Fruit fly (Drosophila melanogaster) whole organism, embryonic: Measurements from ENCODE around the gene moody.

ENCODE experiments used
- BEAF-32 ChIP-seq: fragments of 200-800 bp; sonication (Bioruptor generic); optimal IDR thresholded peaks from 3 replicates; lab custom pipeline; 2017; ENCODE audit warnings: missing biosample characterization, missing genetic modification characterization, mild to moderate bottlenecking, moderate library complexity, missing genetic modification reagents
- Blimp-1 ChIP-seq: fragments of 200-800 bp; sonication (Bioruptor generic); optimal IDR thresholded peaks from 3 replicates; lab custom pipeline; 2018; ENCODE audit warnings: missing biosample characterization, missing genetic modification characterization, mild to moderate bottlenecking, moderate library complexity, missing genetic modification reagents
- CG10209 ChIP-seq: fragments of 200-800 bp; sonication (Bioruptor generic); optimal IDR thresholded peaks from 3 replicates; lab custom pipeline; 2017; ENCODE audit warnings: missing biosample characterization, mild to moderate bottlenecking, missing genetic modification characterization, missing genetic modification reagents
- CG10431 ChIP-seq: fragments of 200-800 bp; sonication (Bioruptor generic); optimal IDR thresholded peaks from 3 replicates; lab custom pipeline; 2018; ENCODE audit warnings: missing biosample characterization, mild to moderate bottlenecking, missing genetic modification characterization
- CG12299 ChIP-seq: fragments of 200-800 bp; sonication (Bioruptor generic); optimal IDR thresholded peaks from 2 replicates; lab custom pipeline; 2018; ENCODE audit warnings: missing biosample characterization, mild to moderate bottlenecking, missing genetic modification characterization
- CG13287 ChIP-seq: fragments of 200-800 bp; sonication (Bioruptor generic); IDR thresholded peaks from 2 replicates; pipeline ENCODE4 v1.3.6; 2022; ENCODE audit warnings: missing biosample characterization, missing genetic modification characterization; ENCODE audit not compliant: partially characterized antibody
- CG14014 ChIP-seq: fragments of 200-800 bp; sonication (Bioruptor generic); IDR thresholded peaks from 2 replicates; pipeline ENCODE4 v1.3.6; 2022; ENCODE audit warnings: missing biosample characterization, missing genetic modification characterization
- CG15601 ChIP-seq: fragments of 200-800 bp; sonication (Bioruptor generic); optimal IDR thresholded peaks from 3 replicates; lab custom pipeline; 2019; ENCODE audit warnings: missing biosample characterization, mild to moderate bottlenecking, missing genetic modification characterization, moderate library complexity
- CG16813 ChIP-seq: fragments of 200-800 bp; sonication (Bioruptor generic); IDR thresholded peaks from 3 replicates; pipeline ENCODE4 v1.3.6; 2022; ENCODE audit warnings: missing biosample characterization, missing genetic modification characterization; ENCODE audit not compliant: partially characterized antibody
- CG17912 ChIP-seq: fragments of 200-800 bp; sonication (Bioruptor generic); optimal IDR thresholded peaks from 2 replicates; lab custom pipeline; 2018; ENCODE audit warnings: missing biosample characterization, mild to moderate bottlenecking, missing genetic modification characterization
- CG2116 ChIP-seq: fragments of 200-800 bp; sonication (Bioruptor generic); optimal IDR thresholded peaks from 3 replicates; lab custom pipeline; 2018; ENCODE audit warnings: missing biosample characterization, mild to moderate bottlenecking, missing genetic modification characterization
- CG3163 ChIP-seq: fragments of 200-800 bp; sonication (Bioruptor generic); optimal IDR thresholded peaks from 3 replicates; lab custom pipeline; 2016; ENCODE audit warnings: missing biosample characterization, missing genetic modification characterization
- CG34224 ChIP-seq: fragments of 200-800 bp; sonication (Bioruptor generic); IDR thresholded peaks from 3 replicates; pipeline ENCODE4 v1.3.6; 2022; ENCODE audit warnings: missing biosample characterization, missing genetic modification characterization; ENCODE audit not compliant: partially characterized antibody
- CG3995 ChIP-seq: fragments of 200-800 bp; sonication (Bioruptor generic); optimal IDR thresholded peaks from 3 replicates; lab custom pipeline; 2016; ENCODE audit warnings: missing biosample characterization, missing genetic modification characterization
- CG6791 ChIP-seq: fragments of 200-800 bp; sonication (Bioruptor generic); IDR thresholded peaks from 3 replicates; pipeline ENCODE4 v1.3.6; 2022; ENCODE audit warnings: missing biosample characterization, missing genetic modification characterization; ENCODE audit not compliant: partially characterized antibody
- CG9215 ChIP-seq: fragments of 200-800 bp; sonication (Bioruptor generic); IDR thresholded peaks from 2 replicates; pipeline ENCODE4 v1.3.6; 2022; ENCODE audit warnings: missing biosample characterization, missing genetic modification characterization
- Dll ChIP-seq: fragments of 200-800 bp; sonication (Bioruptor generic); IDR thresholded peaks from 4 replicates; pipeline ENCODE4 v1.3.6; 2022; ENCODE audit warnings: missing biosample characterization, missing genetic modification characterization; ENCODE audit not compliant: partially characterized antibody
- Dref ChIP-seq: fragments of 200-800 bp; sonication (Bioruptor generic); IDR thresholded peaks from 2 replicates; pipeline ENCODE4 v1.3.6; 2022; ENCODE audit warnings: missing biosample characterization, missing genetic modification characterization
- Hsf ChIP-seq: fragments of 200-800 bp; sonication (Bioruptor generic); optimal IDR thresholded peaks from 3 replicates; lab custom pipeline; 2016; ENCODE audit warnings: missing biosample characterization, missing genetic modification characterization
- Jarid2 ChIP-seq: fragments of 200-800 bp; sonication (Bioruptor generic); optimal IDR thresholded peaks from 3 replicates; lab custom pipeline; 2017; ENCODE audit warnings: mild to moderate bottlenecking, missing biosample characterization, missing genetic modification reagents, missing genetic modification characterization
- Med ChIP-seq: fragments of 200-800 bp; sonication (Bioruptor generic); peaks from one replicate; lab custom pipeline; 2016; ENCODE audit warnings: missing biosample characterization, missing genetic modification characterization, mild to moderate bottlenecking, inconsistent platforms, moderate library complexity
- Opbp ChIP-seq: fragments of 200-800 bp; sonication (Bioruptor generic); IDR thresholded peaks from 3 replicates; pipeline ENCODE4 v1.3.6; 2022; ENCODE audit warnings: missing biosample characterization, missing genetic modification characterization; ENCODE audit not compliant: partially characterized antibody
- Pdp1 ChIP-seq, 2 experiments: fragments of 200-800 bp; sonication (Bioruptor generic); optimal IDR thresholded peaks; 3 replicates each; lab custom pipeline; 2016; ENCODE audit warnings: missing biosample characterization in 2 of 2, missing genetic modification characterization in 2 of 2, mild to moderate bottlenecking in 1 of 2, moderate library complexity in 1 of 2
- Rfx ChIP-seq: fragments of 200-800 bp; sonication (Bioruptor generic); IDR thresholded peaks from 2 replicates; pipeline ENCODE4 v1.3.6; 2022; ENCODE audit warnings: missing biosample characterization, missing genetic modification characterization
- Scr ChIP-seq: fragments of 200-800 bp; sonication (Bioruptor generic); IDR thresholded peaks from 2 replicates; pipeline ENCODE4 v1.3.6; 2022; ENCODE audit warnings: missing biosample characterization, missing genetic modification characterization; ENCODE audit not compliant: partially characterized antibody
- Sry-δ ChIP-seq: fragments of 200-800 bp; sonication (Bioruptor generic); optimal IDR thresholded peaks from 2 replicates; lab custom pipeline; 2016; ENCODE audit warnings: missing biosample characterization, missing genetic modification characterization
- Trl ChIP-seq, 3 experiments: fragments of >200 bp in 2 of 3; fragments of 200-800 bp in 1 of 3; sonication (Bioruptor generic) in 1 of 3; optimal IDR thresholded peaks; 2 replicates in 1 of 3; 3 replicates in 2 of 3; lab custom pipeline; 2016 to 2017; ENCODE audit warnings: missing biosample characterization in 1 of 3, missing genetic modification characterization in 1 of 3
- al ChIP-seq: fragments of 200-800 bp; sonication (Bioruptor generic); IDR thresholded peaks from 2 replicates; pipeline ENCODE4 v1.3.6; 2022; ENCODE audit warnings: missing biosample characterization, missing genetic modification characterization
- amos ChIP-seq: fragments of 200-800 bp; sonication (Bioruptor generic); IDR thresholded peaks from 2 replicates; pipeline ENCODE4 v1.3.6; 2022; ENCODE audit warnings: missing biosample characterization, missing genetic modification characterization; ENCODE audit not compliant: partially characterized antibody
- ash1 ChIP-seq: fragments of 200-800 bp; sonication (Bioruptor generic); optimal IDR thresholded peaks from 2 replicates; lab custom pipeline; 2018; ENCODE audit warnings: missing biosample characterization, mild to moderate bottlenecking, missing genetic modification characterization
- bbx ChIP-seq: fragments of 200-800 bp; sonication (Bioruptor generic); IDR thresholded peaks from 2 replicates; pipeline ENCODE4 v1.3.6; 2022; ENCODE audit warnings: missing biosample characterization, missing genetic modification characterization; ENCODE audit not compliant: partially characterized antibody
- cg ChIP-seq: fragments of 200-800 bp; sonication (Bioruptor generic); optimal IDR thresholded peaks from 3 replicates; lab custom pipeline; 2019; ENCODE audit warnings: missing biosample characterization, mild to moderate bottlenecking, missing genetic modification characterization, moderate library complexity
- chinmo ChIP-seq: fragments of 200-800 bp; sonication (Bioruptor generic); IDR thresholded peaks from 4 replicates; pipeline ENCODE4 v1.3.6; 2022; ENCODE audit warnings: missing biosample characterization, missing genetic modification characterization; ENCODE audit not compliant: partially characterized antibody
- crol ChIP-seq: fragments of 200-800 bp; sonication (Bioruptor generic); IDR thresholded peaks from 2 replicates; pipeline ENCODE4 v1.3.6; 2022; ENCODE audit warnings: missing biosample characterization, missing genetic modification characterization
- dimm ChIP-seq: fragments of 200-800 bp; sonication (Bioruptor generic); IDR thresholded peaks from 2 replicates; pipeline ENCODE4 v1.3.6; 2022; ENCODE audit warnings: missing biosample characterization, missing genetic modification characterization
- esg ChIP-seq: fragments of 200-800 bp; sonication (Bioruptor generic); conservative IDR thresholded peaks from 2 replicates; pipeline ENCODE4 v1.3.6; 2022; ENCODE audit warnings: missing biosample characterization, missing genetic modification characterization
- hkb ChIP-seq, 2 experiments: fragments of 200-800 bp in 1 of 2; fragments of >200 bp in 1 of 2; sonication (Bioruptor generic) in 1 of 2; IDR thresholded peaks in 1 of 2; optimal IDR thresholded peaks in 1 of 2; 2 replicates each; pipeline versions ENCODE4 v1.3.6 to Lab custom; 2017 to 2022; ENCODE audit warnings: missing biosample characterization in 1 of 2, missing genetic modification characterization in 1 of 2
- nom ChIP-seq: fragments of 200-800 bp; sonication (Bioruptor generic); optimal IDR thresholded peaks from 2 replicates; lab custom pipeline; 2017; ENCODE audit warnings: missing biosample characterization, missing genetic modification characterization, mild to moderate bottlenecking, moderate library complexity, missing genetic modification reagents
- pros ChIP-seq: fragments of 200-800 bp; sonication (Bioruptor generic); optimal IDR thresholded peaks from 3 replicates; lab custom pipeline; 2019; ENCODE audit warnings: missing biosample characterization, mild to moderate bottlenecking, missing genetic modification characterization, moderate library complexity
- psq ChIP-seq: fragments of 200-800 bp; sonication (Bioruptor generic); optimal IDR thresholded peaks from 2 replicates; lab custom pipeline; 2017; ENCODE audit warnings: missing biosample characterization, missing genetic modification characterization
- pzg ChIP-seq: fragments of 200-800 bp; sonication (Bioruptor generic); optimal IDR thresholded peaks from 3 replicates; lab custom pipeline; 2018; ENCODE audit warnings: missing biosample characterization, mild to moderate bottlenecking, missing genetic modification characterization, moderate library complexity
- sc ChIP-seq, 3 experiments: fragments of >200 bp in 2 of 3; fragments of 200-800 bp in 1 of 3; sonication (Bioruptor generic) in 1 of 3; optimal IDR thresholded peaks; 2 replicates in 2 of 3; 3 replicates in 1 of 3; lab custom pipeline; 2017; ENCODE audit warnings: mild to moderate bottlenecking in 1 of 3, missing biosample characterization in 1 of 3, missing genetic modification characterization in 1 of 3, missing genetic modification reagents in 1 of 3
- sna ChIP-seq: fragments of 200-800 bp; sonication (Bioruptor generic); IDR thresholded peaks from 2 replicates; pipeline ENCODE4 v1.3.6; 2022; ENCODE audit warnings: missing biosample characterization, missing genetic modification characterization; ENCODE audit not compliant: partially characterized antibody
- sqz ChIP-seq: fragments of 200-800 bp; sonication (Bioruptor generic); optimal IDR thresholded peaks from 3 replicates; lab custom pipeline; 2018; ENCODE audit warnings: missing biosample characterization, mild to moderate bottlenecking, missing genetic modification characterization
- stwl ChIP-seq: fragments of 200-800 bp; sonication (Bioruptor generic); optimal IDR thresholded peaks from 3 replicates; lab custom pipeline; 2018; ENCODE audit warnings: missing biosample characterization, mild to moderate bottlenecking, missing genetic modification characterization, moderate library complexity
- unc-4 ChIP-seq: fragments of 200-800 bp; sonication (Bioruptor generic); IDR thresholded peaks from 2 replicates; pipeline ENCODE4 v1.3.6; 2022; ENCODE audit warnings: missing biosample characterization, missing genetic modification characterization; ENCODE audit not compliant: partially characterized antibody

moody gene

DNA sequence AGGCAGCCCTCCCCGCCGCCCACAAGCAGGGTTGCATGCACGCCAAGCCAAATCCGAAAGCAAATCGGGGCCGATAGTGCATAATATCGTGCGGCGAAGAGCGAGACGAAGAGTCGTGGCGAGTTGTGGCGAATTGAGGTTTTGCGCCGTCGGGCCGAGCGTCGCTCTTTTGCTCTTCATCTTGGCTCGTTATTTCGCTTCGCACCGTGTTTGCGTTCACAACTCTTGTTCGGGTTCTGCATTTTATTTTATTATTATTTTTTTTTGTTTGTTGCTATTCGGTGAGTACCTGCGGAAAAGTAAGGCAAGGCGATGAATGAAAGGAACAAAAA is 37.8 kb downstream of the moody start:
- TF ChIP-seq chinmo (0 out of 4 replicates have a peak, but pooled peaks have one; percentile 50), Pdp1 (GFP tag; optimal IDR thresholded peaks at IDR 0.05; lab: Kevin White, UChicago) (peak in 1 of 2 experiments; percentile 21), CG13287 (peak; percentile 39; the same call in 1 of the 2 replicates), CG17912 (no peak), BEAF-32 (peak; percentile 43), Med (GFP tag; lab: Kevin White, UChicago) (peak; percentile 70), Dref (GFP tag; lab: Robert Waterston, UW) (no peak), Dll (0 out of 4 replicates have a peak, but pooled peaks have one; percentile 33), esg (GFP tag; lab: Robert Waterston, UW) (no peak), CG2116 (GFP tag; lab: Kevin White, UChicago) (peak; percentile 92), CG14014 (GFP tag; lab: Robert Waterston, UW) (no peak), CG12299 (peak; percentile 39), Sry-δ (GFP tag; lab: Kevin White, UChicago) (no peak), CG3995 (GFP tag; lab: Kevin White, UChicago) (no peak), Scr (GFP tag; lab: Robert Waterston, UW) (peak; percentile 41; the same call in 1 of the 2 replicates), crol (GFP tag; lab: Robert Waterston, UW) (peak; percentile 73), cg (GFP tag; lab: Kevin White, UChicago) (no peak), CG10209 (GFP tag; lab: Kevin White, UChicago) (no peak), CG10431 (GFP tag; lab: Kevin White, UChicago) (peak; percentile 3), ash1 (GFP tag; lab: Kevin White, UChicago) (no peak), CG16813 (0 out of 3 replicates have a peak, but pooled peaks have one; percentile 20), dimm (no peak), pros (GFP tag; lab: Kevin White, UChicago) (peak; percentile 34), hkb (optimal IDR thresholded peaks at IDR 0.05; lab: Kevin White, UChicago) (no peak), hkb (GFP tag; IDR thresholded peaks at IDR 0.05; lab: Robert Waterston, UW) (0 out of 2 replicates have a peak, but pooled peaks have one; percentile 22), Jarid2 (GFP tag; lab: Kevin White, UChicago) (peak; percentile 0), unc-4 (GFP tag; lab: Robert Waterston, UW) (peak; percentile 32; the same call in 1 of the 2 replicates), sna (GFP tag; lab: Robert Waterston, UW) (no peak), bbx (GFP tag; lab: Robert Waterston, UW) (peak; percentile 65), psq (peak; percentile 27), Rfx (no peak), CG15601 (tag; lab: Kevin White, UChicago) (no peak), pzg (no peak), amos (peak; percentile 53), Trl (optimal IDR thresholded peaks at IDR 0.05; lab: Kevin White, UChicago) (peak; percentile 58 to 59), Trl (GFP tag; optimal IDR thresholded peaks at IDR 0.05; lab: Kevin White, UChicago) (no peak), CG6791 (GFP tag; lab: Robert Waterston, UW) (0 out of 3 replicates have a peak, but pooled peaks have one; percentile 34), CG9215 (GFP tag; lab: Robert Waterston, UW) (no peak), stwl (tag; lab: Kevin White, UChicago) (no peak), CG34224 (GFP tag; lab: Robert Waterston, UW) (peak; percentile 30; the same call in 1 of the 3 replicates), Hsf (no peak), al (no peak), sc (optimal IDR thresholded peaks at IDR 0.05; lab: Kevin White, UChicago) (no peak), sc (GFP tag; optimal IDR thresholded peaks at IDR 0.05; lab: Kevin White, UChicago) (no peak), sqz (GFP tag; lab: Kevin White, UChicago) (peak; percentile 56), nom (GFP tag; lab: Kevin White, UChicago) (peak; percentile 59), Opbp (0 out of 3 replicates have a peak, but pooled peaks have one; percentile 6), CG3163 (peak; percentile 65), Blimp-1 (GFP tag; lab: Kevin White, UChicago) (no peak)
